Worm (Caenorhabditis elegans) whole organism, early embryonic: ENCODE data around the gene ifc-2.

Experiments used
- ama-1 ChIP-seq: fragments of 150-350 bp; optimal IDR thresholded peaks from 2 replicates; lab custom pipeline; 2014
- ceh-13 ChIP-seq: fragments of 200-800 bp; sonication (Bioruptor generic); optimal IDR thresholded peaks from 2 replicates; lab custom pipeline; 2018; ENCODE audit warnings: mild to moderate bottlenecking, missing genetic modification characterization, missing compliant biosample characterization

DNA sequence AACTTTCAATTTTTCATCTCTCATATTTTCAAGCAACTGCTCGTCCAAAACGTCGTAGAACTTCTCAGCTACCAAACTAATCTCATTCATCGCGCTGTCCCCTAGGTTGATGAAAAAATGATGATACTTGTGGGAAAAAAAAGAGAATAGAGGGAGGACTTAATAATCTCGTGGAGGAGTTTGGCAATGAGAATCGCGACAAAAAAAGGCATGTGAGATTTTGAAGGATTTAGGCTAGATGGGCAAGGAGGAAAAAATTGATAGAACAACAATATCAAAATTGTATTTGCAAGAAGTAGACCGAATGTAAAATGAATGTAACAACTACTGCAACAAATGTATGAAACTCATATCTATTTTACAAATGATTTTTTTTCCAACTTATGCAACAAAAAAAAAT, 28.0 kb upstream of the ifc-2 start, which contains the start of gene Y9C12A.1:
- no peak for TF ChIP-seq ceh-13 (GFP tag; lab: Kevin White, UChicago)
- TF ChIP-seq ama-1 (lab: Kevin White, UChicago) = no peak
